Worm (Caenorhabditis elegans) whole organism, late embryonic: ENCODE measurements around the gene F07F6.8.

Source experiments
- C08G9.2 ChIP-seq: sonication (generic microtip); optimal IDR thresholded peaks from 2 replicates; lab custom pipeline; 2016; ENCODE audit warnings: mild to moderate bottlenecking, missing genetic modification characterization, moderate library complexity, missing compliant biosample characterization
- C38D4.7 ChIP-seq: fragments of 200-800 bp; sonication (Bioruptor generic); optimal IDR thresholded peaks from 2 replicates; lab custom pipeline; 2018; ENCODE audit warnings: mild to moderate bottlenecking, missing genetic modification characterization, moderate library complexity, missing compliant biosample characterization
- K02D7.2 ChIP-seq: sonication (generic microtip); optimal IDR thresholded peaks from 2 replicates; lab custom pipeline; 2017; ENCODE audit warnings: mild to moderate bottlenecking, missing genetic modification characterization, missing compliant biosample characterization
- K09A11.1 ChIP-seq: sonication (generic microtip); optimal IDR thresholded peaks from 2 replicates; lab custom pipeline; 2017; ENCODE audit warnings: antibody characterized with exemption, mild to moderate bottlenecking, missing genetic modification characterization, missing compliant biosample characterization; ENCODE audit not compliant: insufficient read depth
- T23F11.4 ChIP-seq: fragments of 200-800 bp; sonication (Bioruptor generic); optimal IDR thresholded peaks from 2 replicates; lab custom pipeline; 2018; ENCODE audit warnings: mild to moderate bottlenecking, missing genetic modification characterization, missing compliant biosample characterization
- ahr-1 ChIP-seq: sonication (generic microtip); optimal IDR thresholded peaks from 2 replicates; lab custom pipeline; 2016; ENCODE audit warnings: missing genetic modification characterization, missing compliant biosample characterization
- ama-1 ChIP-seq: fragments of 150-350 bp; optimal IDR thresholded peaks from 2 replicates; lab custom pipeline; 2014
- ceh-14 ChIP-seq: sonication (generic microtip); optimal IDR thresholded peaks from 2 replicates; lab custom pipeline; 2016; ENCODE audit warnings: missing genotype, missing genetic modification characterization, missing compliant biosample characterization
- ceh-18 ChIP-seq: sonication (generic microtip); optimal IDR thresholded peaks from 2 replicates; lab custom pipeline; 2016; ENCODE audit warnings: missing genetic modification characterization, missing compliant biosample characterization
- ceh-19 ChIP-seq: fragments of 200-800 bp; sonication (Bioruptor generic); optimal IDR thresholded peaks from 2 replicates; lab custom pipeline; 2018; ENCODE audit warnings: mild to moderate bottlenecking, missing genetic modification characterization, missing compliant biosample characterization
- ceh-2 ChIP-seq: sonication (generic microtip); optimal IDR thresholded peaks from 2 replicates; lab custom pipeline; 2016; ENCODE audit warnings: missing genotype, missing genetic modification characterization, missing compliant biosample characterization
- ceh-22 ChIP-seq: sonication (generic microtip); optimal IDR thresholded peaks from 2 replicates; lab custom pipeline; 2017; ENCODE audit warnings: missing biosample characterization, missing genetic modification characterization
- ceh-24 ChIP-seq: sonication (generic microtip); optimal IDR thresholded peaks from 2 replicates; lab custom pipeline; 2016; ENCODE audit warnings: mild to moderate bottlenecking, missing genetic modification characterization, missing compliant biosample characterization
- ceh-30 ChIP-seq: fragments of 150-350 bp; optimal IDR thresholded peaks from 2 replicates; lab custom pipeline; 2014; ENCODE audit warnings: missing biosample characterization, missing genetic modification characterization
- ceh-31 ChIP-seq: sonication (generic microtip); optimal IDR thresholded peaks from 2 replicates; lab custom pipeline; 2016; ENCODE audit warnings: missing genetic modification characterization, missing compliant biosample characterization
- ceh-34 ChIP-seq: sonication (generic microtip); optimal IDR thresholded peaks from 2 replicates; lab custom pipeline; 2016; ENCODE audit warnings: mild to moderate bottlenecking, missing genetic modification characterization, missing compliant biosample characterization
- ceh-48 ChIP-seq: sonication (generic microtip); optimal IDR thresholded peaks from 2 replicates; lab custom pipeline; 2016; ENCODE audit warnings: missing genetic modification characterization, inconsistent platforms, missing compliant biosample characterization
- ceh-6 ChIP-seq: fragments of 200-800 bp; sonication (Bioruptor generic); optimal IDR thresholded peaks from 2 replicates; lab custom pipeline; 2018; ENCODE audit warnings: mild to moderate bottlenecking, missing genetic modification characterization, missing compliant biosample characterization
- ceh-9 ChIP-seq: sonication (generic microtip); optimal IDR thresholded peaks from 2 replicates; lab custom pipeline; 2016; ENCODE audit warnings: mild to moderate bottlenecking, missing genetic modification characterization, inconsistent platforms, missing compliant biosample characterization
- che-1 ChIP-seq: sonication (generic microtip); optimal IDR thresholded peaks from 2 replicates; lab custom pipeline; 2016; ENCODE audit warnings: mild to moderate bottlenecking, missing genetic modification characterization, missing compliant biosample characterization
- dve-1 ChIP-seq: sonication (generic microtip); optimal IDR thresholded peaks from 2 replicates; lab custom pipeline; 2017; ENCODE audit warnings: antibody characterized with exemption, mild to moderate bottlenecking, missing genetic modification characterization, missing compliant biosample characterization
- elt-2 ChIP-seq: sonication (generic microtip); optimal IDR thresholded peaks from 2 replicates; lab custom pipeline; 2016; ENCODE audit warnings: missing genetic modification reagents, missing genetic modification characterization, missing compliant biosample characterization
- elt-4 ChIP-seq: sonication (generic microtip); optimal IDR thresholded peaks from 2 replicates; lab custom pipeline; 2016; ENCODE audit warnings: missing genetic modification characterization, missing compliant biosample characterization
- ets-4 ChIP-seq: sonication (generic microtip); optimal IDR thresholded peaks from 2 replicates; lab custom pipeline; 2016; ENCODE audit warnings: missing genetic modification characterization, missing compliant biosample characterization
- eyg-1 ChIP-seq: sonication (generic microtip); optimal IDR thresholded peaks from 2 replicates; lab custom pipeline; 2016; ENCODE audit warnings: missing genotype, missing genetic modification characterization, missing compliant biosample characterization
- fkh-10 ChIP-seq: fragments of 150-350 bp; optimal IDR thresholded peaks from 2 replicates; lab custom pipeline; 2014; ENCODE audit warnings: missing biosample characterization, missing genetic modification reagents, missing genetic modification characterization
- hlh-13 ChIP-seq: fragments of 200-800 bp; sonication (Bioruptor generic); optimal IDR thresholded peaks from 2 replicates; lab custom pipeline; 2018; ENCODE audit warnings: mild to moderate bottlenecking, missing genetic modification characterization, missing compliant biosample characterization
- hlh-15 ChIP-seq: sonication (generic microtip); optimal IDR thresholded peaks from 2 replicates; lab custom pipeline; 2016; ENCODE audit warnings: missing genetic modification characterization, missing compliant biosample characterization
- hlh-30 ChIP-seq: sonication (generic microtip); optimal IDR thresholded peaks from 2 replicates; lab custom pipeline; 2017; ENCODE audit warnings: antibody characterized with exemption, missing genetic modification characterization, missing compliant biosample characterization; ENCODE audit not compliant: insufficient read depth
- hlh-8 ChIP-seq: sonication (generic microtip); optimal IDR thresholded peaks from 2 replicates; lab custom pipeline; 2016; ENCODE audit warnings: missing genotype, missing genetic modification characterization, missing compliant biosample characterization
- lim-6 ChIP-seq: sonication (generic microtip); optimal IDR thresholded peaks from 2 replicates; lab custom pipeline; 2016; ENCODE audit warnings: missing genetic modification characterization, missing compliant biosample characterization
- lin-11 ChIP-seq: fragments of 200-800 bp; sonication (Bioruptor generic); optimal IDR thresholded peaks from 2 replicates; lab custom pipeline; 2018; ENCODE audit warnings: mild to moderate bottlenecking, missing genetic modification characterization, missing compliant biosample characterization
- madf-2 ChIP-seq: sonication (generic microtip); optimal IDR thresholded peaks from 2 replicates; lab custom pipeline; 2017; ENCODE audit warnings: missing genetic modification characterization, missing compliant biosample characterization
- mec-3 ChIP-seq: sonication (generic microtip); optimal IDR thresholded peaks from 2 replicates; lab custom pipeline; 2016; ENCODE audit warnings: borderline replicate concordance, missing genetic modification characterization, missing compliant biosample characterization
- nfya-1 ChIP-seq: sonication (generic microtip); optimal IDR thresholded peaks from 2 replicates; lab custom pipeline; 2017; ENCODE audit warnings: missing genetic modification characterization, mild to moderate bottlenecking, missing compliant biosample characterization, antibody characterized with exemption, moderate library complexity
- nhr-11 ChIP-seq: fragments of 150-350 bp; optimal IDR thresholded peaks from 2 replicates; lab custom pipeline; 2014; ENCODE audit warnings: missing biosample characterization, missing genetic modification characterization
- nhr-232 ChIP-seq: sonication (generic microtip); optimal IDR thresholded peaks from 2 replicates; lab custom pipeline; 2016; ENCODE audit warnings: missing genetic modification characterization, missing compliant biosample characterization
- npax-4 ChIP-seq: sonication (generic microtip); optimal IDR thresholded peaks from 2 replicates; lab custom pipeline; 2016; ENCODE audit warnings: missing genetic modification characterization, missing compliant biosample characterization
- odd-2 ChIP-seq: sonication (generic microtip); optimal IDR thresholded peaks from 2 replicates; lab custom pipeline; 2017; ENCODE audit warnings: antibody characterized with exemption, mild to moderate bottlenecking, missing genetic modification characterization, missing compliant biosample characterization
- pat-9 ChIP-seq: fragments of 200-800 bp; sonication (Bioruptor generic); optimal IDR thresholded peaks from 2 replicates; lab custom pipeline; 2018; ENCODE audit warnings: mild to moderate bottlenecking, missing genetic modification characterization, moderate library complexity, missing compliant biosample characterization
- pha-4 ChIP-seq: fragments of 150-350 bp; optimal IDR thresholded peaks from 2 replicates; lab custom pipeline; 2018; ENCODE audit warnings: missing biosample characterization, missing genetic modification reagents, missing genetic modification characterization
- pqm-1 ChIP-seq: sonication (generic microtip); optimal IDR thresholded peaks from 2 replicates; lab custom pipeline; 2016; ENCODE audit warnings: missing genetic modification characterization, missing compliant biosample characterization
- pros-1 ChIP-seq: fragments of 150-350 bp; optimal IDR thresholded peaks from 2 replicates; lab custom pipeline; 2014; ENCODE audit warnings: missing biosample characterization, missing genetic modification reagents, missing genetic modification characterization
- ref-2 ChIP-seq: sonication (generic microtip); optimal IDR thresholded peaks from 2 replicates; lab custom pipeline; 2016; ENCODE audit warnings: missing genetic modification characterization, missing compliant biosample characterization
- rnt-1 ChIP-seq: sonication (generic microtip); optimal IDR thresholded peaks from 2 replicates; lab custom pipeline; 2016; ENCODE audit warnings: missing genetic modification characterization, missing compliant biosample characterization
- sdc-2 ChIP-seq: sonication (generic microtip); optimal IDR thresholded peaks from 2 replicates; lab custom pipeline; 2016; ENCODE audit warnings: missing genotype, missing genetic modification characterization, missing compliant biosample characterization
- sox-2 ChIP-seq: fragments of 200-800 bp; sonication (Bioruptor generic); IDR thresholded peaks from 2 replicates; pipeline ENCODE4 v1.3.6; 2022; ENCODE audit warnings: missing genetic modification reagents, missing genetic modification characterization, missing compliant biosample characterization
- tbx-7 ChIP-seq: sonication (generic microtip); optimal IDR thresholded peaks from 2 replicates; lab custom pipeline; 2016; ENCODE audit warnings: missing genotype, missing genetic modification characterization, missing compliant biosample characterization
- ttx-3 ChIP-seq: sonication (generic microtip); optimal IDR thresholded peaks from 2 replicates; lab custom pipeline; 2016; ENCODE audit warnings: missing genetic modification reagents, missing genetic modification characterization, missing compliant biosample characterization
- unc-3 ChIP-seq, 2 experiments: fragments of 200-800 bp in 1 of 2; sonication (Bioruptor generic) in 1 of 2; sonication (generic microtip) in 1 of 2; conservative IDR thresholded peaks in 1 of 2; optimal IDR thresholded peaks in 1 of 2; 2 replicates each; pipeline versions ENCODE4 v1.3.6 to Lab custom; 2016 to 2022; ENCODE audit warnings: missing compliant biosample characterization in 2 of 2, missing genetic modification characterization in 2 of 2, missing genetic modification reagents in 1 of 2
- unc-55 ChIP-seq: sonication (generic microtip); optimal IDR thresholded peaks from 2 replicates; lab custom pipeline; 2017; ENCODE audit warnings: missing biosample characterization, missing genetic modification reagents, missing genetic modification characterization
- unc-86 ChIP-seq: sonication (generic microtip); optimal IDR thresholded peaks from 2 replicates; lab custom pipeline; 2016; ENCODE audit warnings: missing genetic modification characterization, missing compliant biosample characterization
- ztf-16 ChIP-seq: sonication (generic microtip); optimal IDR thresholded peaks from 2 replicates; lab custom pipeline; 2017; ENCODE audit warnings: missing genetic modification characterization, missing compliant biosample characterization

F07F6.8 gene

DNA sequence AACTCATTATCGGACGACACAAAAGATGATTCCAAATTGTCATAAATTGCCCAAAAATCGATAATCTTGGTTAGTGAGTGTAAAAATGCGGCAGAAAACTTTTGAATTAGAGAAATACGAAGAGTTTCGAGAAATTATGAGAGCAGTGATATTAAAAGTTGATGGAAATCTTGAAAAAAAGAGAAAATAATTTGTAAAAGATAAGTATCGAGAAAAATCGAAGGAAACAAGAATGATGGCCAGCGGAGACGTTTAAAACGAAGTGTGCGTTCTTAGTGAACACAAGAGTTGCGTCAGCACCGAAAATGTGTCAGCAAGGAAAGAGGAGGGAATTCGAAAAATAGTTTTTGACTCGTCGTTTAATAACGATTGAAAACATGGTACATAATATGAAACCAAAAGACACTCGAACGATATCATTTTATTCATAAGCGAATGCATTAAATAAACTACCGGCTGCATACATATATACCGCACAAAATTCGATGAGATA, 35.7 kb downstream of the F07F6.8 start, which contains the start of gene ndx-6:
ndx-6 (minus strand) TSS at position 51 of the 493 bp plus-strand sequence.
- TF ChIP-seq pqm-1: no peak
- TF ChIP-seq dve-1 (tag; lab: Kevin White, UChicago): peak; percentile 40
- no peak for TF ChIP-seq tbx-7
- no peak for TF ChIP-seq ceh-24 (tag; lab: Kevin White, UChicago)
- TF ChIP-seq eyg-1 (tag; lab: Kevin White, UChicago): no peak
- peak; percentile 16 for TF ChIP-seq C38D4.7 (GFP tag; lab: Kevin White, UChicago)
- TF ChIP-seq ceh-34 (tag; lab: Kevin White, UChicago): peak; percentile 56
- TF ChIP-seq K02D7.2 (tag; lab: Kevin White, UChicago): no peak
- no peak for TF ChIP-seq ceh-2
- TF ChIP-seq ahr-1 (tag; lab: Kevin White, UChicago): no peak
- no peak for TF ChIP-seq nhr-232 (tag; lab: Kevin White, UChicago)
- TF ChIP-seq che-1 (tag; lab: Kevin White, UChicago): no peak
- TF ChIP-seq ceh-22 (tag; lab: Kevin White, UChicago): no peak
- TF ChIP-seq pha-4 (tag; lab: Kevin White, UChicago): no peak
- TF ChIP-seq ceh-48 (tag; lab: Kevin White, UChicago): peak; percentile 46
- TF ChIP-seq odd-2 (tag; lab: Kevin White, UChicago): no peak
- no peak for TF ChIP-seq sox-2 (GFP tag; lab: Robert Waterston, UW)
- peak; percentile 55 for TF ChIP-seq ref-2 (tag; lab: Kevin White, UChicago)
- TF ChIP-seq hlh-30 (tag; lab: Kevin White, UChicago): no peak
- TF ChIP-seq hlh-8 (tag; lab: Kevin White, UChicago): peak; percentile 10
- TF ChIP-seq fkh-10 (GFP tag; lab: Kevin White, UChicago): no peak
- no peak for TF ChIP-seq ceh-6 (GFP tag; lab: Kevin White, UChicago)
- TF ChIP-seq npax-4: no peak
- no peak for TF ChIP-seq hlh-15 (tag; lab: Kevin White, UChicago)
- no peak for TF ChIP-seq mec-3 (tag; lab: Kevin White, UChicago)
- TF ChIP-seq K09A11.1 (tag; lab: Kevin White, UChicago): no peak
- TF ChIP-seq ceh-9 (tag; lab: Kevin White, UChicago): no peak
- TF ChIP-seq C08G9.2 (tag; lab: Kevin White, UChicago): peak; percentile 14
- no peak for TF ChIP-seq lin-11 (tag; lab: Kevin White, UChicago)
- TF ChIP-seq unc-55 (GFP tag; lab: Kevin White, UChicago): no peak
- no peak for TF ChIP-seq nhr-11
- TF ChIP-seq nfya-1: peak; percentile 70
- no peak for TF ChIP-seq ama-1 (lab: Kevin White, UChicago)
- no peak for TF ChIP-seq elt-4 (tag; lab: Kevin White, UChicago)
- TF ChIP-seq ets-4 (tag; lab: Kevin White, UChicago): peak; percentile 16
- TF ChIP-seq elt-2 (tag; lab: Kevin White, UChicago): peak; percentile 91
- no peak for TF ChIP-seq lim-6 (tag; lab: Kevin White, UChicago)
- peak; percentile 11 for TF ChIP-seq sdc-2 (tag; lab: Kevin White, UChicago)
- TF ChIP-seq unc-86: peak; percentile 43
- peak; percentile 19 for TF ChIP-seq ttx-3
- peak; percentile 53 for TF ChIP-seq ceh-19 (GFP tag; lab: Kevin White, UChicago)
- no peak for TF ChIP-seq T23F11.4 (GFP tag; lab: Kevin White, UChicago)
- TF ChIP-seq hlh-13 (GFP tag; lab: Kevin White, UChicago): no peak
- TF ChIP-seq ceh-18: peak; percentile 60
- TF ChIP-seq ceh-31 (tag; lab: Kevin White, UChicago): peak; percentile 78
- TF ChIP-seq pat-9: peak; percentile 42
- TF ChIP-seq unc-3 (GFP tag; conservative IDR thresholded peaks at IDR 0.05; lab: Robert Waterston, UW): no peak
- TF ChIP-seq unc-3 (tag; optimal IDR thresholded peaks at IDR 0.05; lab: Kevin White, UChicago): peak; percentile 58
- TF ChIP-seq madf-2 (tag; lab: Kevin White, UChicago): no peak
- TF ChIP-seq ztf-16 (tag; lab: Kevin White, UChicago): no peak
- no peak for TF ChIP-seq pros-1 (tag; lab: Kevin White, UChicago)
- peak; percentile 43 for TF ChIP-seq rnt-1 (tag; lab: Kevin White, UChicago)
- TF ChIP-seq ceh-30 (tag; lab: Kevin White, UChicago): no peak
- no peak for TF ChIP-seq ceh-14 (tag; lab: Kevin White, UChicago)
